Worm (Caenorhabditis elegans) whole organism, L4 larva: ENCODE measurements around the gene pals-16.

Source experiments
- F10B5.3 ChIP-seq: sonication (generic microtip); optimal IDR thresholded peaks from 2 replicates; lab custom pipeline; 2016; ENCODE audit warnings: mild to moderate bottlenecking, missing genetic modification characterization, missing compliant biosample characterization
- F26F4.8 ChIP-seq: fragments of 200-800 bp; sonication (Bioruptor generic); conservative IDR thresholded peaks from 2 replicates; pipeline ENCODE4 v1.3.6; 2022; ENCODE audit warnings: missing genetic modification characterization, missing compliant biosample characterization
- F37D6.2 ChIP-seq: sonication (generic microtip); optimal IDR thresholded peaks from 2 replicates; lab custom pipeline; 2016; ENCODE audit warnings: mild to moderate bottlenecking, missing genetic modification characterization, missing compliant biosample characterization
- T20F7.1 ChIP-seq: fragments of 200-800 bp; sonication (Bioruptor generic); optimal IDR thresholded peaks from 2 replicates; lab custom pipeline; 2018; ENCODE audit warnings: mild to moderate bottlenecking, missing genetic modification characterization, missing compliant biosample characterization
- T26A8.4 ChIP-seq: fragments of 200-800 bp; sonication (Bioruptor generic); IDR thresholded peaks from 2 replicates; pipeline ENCODE4 v1.3.6; 2022; ENCODE audit warnings: missing genetic modification characterization, missing compliant biosample characterization
- Y105C5A.15 ChIP-seq: fragments of 200-800 bp; sonication (Bioruptor generic); IDR thresholded peaks from 2 replicates; pipeline ENCODE4 v1.3.6; 2022; ENCODE audit warnings: missing genetic modification characterization, missing compliant biosample characterization
- aha-1 ChIP-seq: fragments of 150-350 bp; peaks from one replicate; lab custom pipeline; 2014; ENCODE audit warnings: missing biosample characterization, missing genetic modification characterization
- aly-2 ChIP-seq: sonication (generic microtip); optimal IDR thresholded peaks from 2 replicates; lab custom pipeline; 2018; ENCODE audit warnings: missing biosample characterization, missing genetic modification characterization
- arid-1 ChIP-seq: fragments of 200-800 bp; sonication (Bioruptor generic); conservative IDR thresholded peaks from 2 replicates; pipeline ENCODE4 v1.3.6; 2022; ENCODE audit warnings: missing genetic modification reagents, missing genetic modification characterization, missing compliant biosample characterization
- attf-4 ChIP-seq: sonication (generic microtip); optimal IDR thresholded peaks from 3 replicates; lab custom pipeline; 2017; ENCODE audit warnings: missing biosample characterization, missing genetic modification characterization
- ceh-28 ChIP-seq: fragments of 150-350 bp; optimal IDR thresholded peaks from 2 replicates; lab custom pipeline; 2014; ENCODE audit warnings: missing biosample characterization, missing genetic modification reagents, missing genetic modification characterization
- ceh-32 ChIP-seq: sonication (generic microtip); optimal IDR thresholded peaks from 2 replicates; lab custom pipeline; 2016; ENCODE audit warnings: mild to moderate bottlenecking, missing genetic modification characterization, missing compliant biosample characterization; ENCODE audit not compliant: poor library complexity
- cey-2 ChIP-seq: sonication (generic microtip); optimal IDR thresholded peaks from 3 replicates; lab custom pipeline; 2017; ENCODE audit warnings: missing genetic modification characterization, mild to moderate bottlenecking, missing compliant biosample characterization, antibody characterized with exemption, borderline replicate concordance; ENCODE audit not compliant: insufficient read depth
- daf-12 ChIP-seq: fragments of 150-350 bp; optimal IDR thresholded peaks from 2 replicates; lab custom pipeline; 2014; ENCODE audit warnings: missing biosample characterization, missing genetic modification reagents, missing genetic modification characterization
- daf-8 ChIP-seq: fragments of 200-800 bp; sonication (Bioruptor generic); IDR thresholded peaks from 2 replicates; pipeline ENCODE4 v1.3.6; 2022; ENCODE audit warnings: missing genetic modification characterization, missing compliant biosample characterization
- dmd-8 ChIP-seq: fragments of 200-800 bp; sonication (Bioruptor generic); IDR thresholded peaks from 2 replicates; pipeline ENCODE4 v1.3.6; 2022; ENCODE audit warnings: missing genetic modification characterization, missing compliant biosample characterization
- dmd-9 ChIP-seq: fragments of 200-800 bp; sonication (Bioruptor generic); IDR thresholded peaks from 2 replicates; pipeline ENCODE4 v1.3.6; 2022; ENCODE audit warnings: missing genetic modification reagents, missing genetic modification characterization, missing compliant biosample characterization
- fos-1 ChIP-seq: fragments of 150-350 bp; optimal IDR thresholded peaks from 2 replicates; lab custom pipeline; 2014; ENCODE audit warnings: missing biosample characterization, missing genetic modification characterization
- lin-29 ChIP-seq: fragments of 200-800 bp; sonication (Bioruptor generic); IDR thresholded peaks from 2 replicates; pipeline ENCODE4 v1.3.6; 2022; ENCODE audit warnings: missing genetic modification reagents, missing genetic modification characterization, missing compliant biosample characterization
- lin-38 ChIP-seq: fragments of 200-800 bp; sonication (Bioruptor generic); IDR thresholded peaks from 2 replicates; pipeline ENCODE4 v1.3.6; 2022; ENCODE audit warnings: missing genetic modification reagents, missing genetic modification characterization, missing compliant biosample characterization
- lin-39 ChIP-seq: fragments of 150-350 bp; optimal IDR thresholded peaks from 2 replicates; lab custom pipeline; 2014; ENCODE audit warnings: missing biosample characterization, missing genetic modification reagents, missing genetic modification characterization
- madf-5 ChIP-seq, 2 experiments: fragments of 200-800 bp; sonication (Bioruptor generic); IDR thresholded peaks; 2 replicates each; pipeline ENCODE4 v1.3.6; 2022; ENCODE audit warnings: missing compliant biosample characterization in 2 of 2, missing genetic modification characterization in 2 of 2
- mdl-1 ChIP-seq, 2 experiments: fragments of 150-350 bp in 1 of 2; sonication (generic microtip) in 1 of 2; optimal IDR thresholded peaks; 2 replicates each; lab custom pipeline; 2014 to 2017; ENCODE audit warnings: missing biosample characterization in 2 of 2, missing genetic modification characterization in 2 of 2
- mep-1 ChIP-seq: fragments of 150-350 bp; sonication (generic microtip); optimal IDR thresholded peaks from 3 replicates; lab custom pipeline; 2014; ENCODE audit warnings: missing biosample characterization, missing genetic modification characterization
- mxl-2 ChIP-seq: fragments of 200-800 bp; sonication (Bioruptor generic); conservative IDR thresholded peaks from 2 replicates; pipeline ENCODE4 v1.3.6; 2022; ENCODE audit warnings: missing genetic modification reagents, missing genetic modification characterization, missing compliant biosample characterization
- nhr-11 ChIP-seq: fragments of 150-350 bp; optimal IDR thresholded peaks from 2 replicates; lab custom pipeline; 2014; ENCODE audit warnings: missing biosample characterization, missing genetic modification characterization
- nhr-111 ChIP-seq: fragments of 200-800 bp; sonication (Bioruptor generic); optimal IDR thresholded peaks from 2 replicates; lab custom pipeline; 2018; ENCODE audit warnings: mild to moderate bottlenecking, missing genetic modification characterization, missing compliant biosample characterization
- nhr-28 ChIP-seq: fragments of 150-350 bp; optimal IDR thresholded peaks from 2 replicates; lab custom pipeline; 2014; ENCODE audit warnings: missing biosample characterization, missing genetic modification characterization
- nhr-41 ChIP-seq: fragments of 200-800 bp; sonication (Bioruptor generic); IDR thresholded peaks from 2 replicates; pipeline ENCODE4 v1.3.6; 2022; ENCODE audit warnings: missing genetic modification reagents, missing genetic modification characterization, missing compliant biosample characterization
- nhr-6 ChIP-seq: fragments of 150-350 bp; optimal IDR thresholded peaks from 2 replicates; lab custom pipeline; 2014; ENCODE audit warnings: missing biosample characterization, missing genetic modification characterization
- nhr-76 ChIP-seq: fragments of 150-350 bp; optimal IDR thresholded peaks from 2 replicates; lab custom pipeline; 2014; ENCODE audit warnings: missing biosample characterization, missing genetic modification characterization
- pha-4 ChIP-seq, 2 experiments: fragments of 150-350 bp in 1 of 2; fragments of 200-800 bp in 1 of 2; sonication (Bioruptor generic) in 1 of 2; IDR thresholded peaks in 1 of 2; optimal IDR thresholded peaks in 1 of 2; 2 replicates each; pipeline versions ENCODE4 v1.3.6 to Lab custom; 2014 to 2022; ENCODE audit warnings: missing genetic modification characterization in 2 of 2, missing genetic modification reagents in 2 of 2, missing biosample characterization in 1 of 2, missing compliant biosample characterization in 1 of 2
- pqm-1 ChIP-seq: sonication (generic microtip); optimal IDR thresholded peaks from 2 replicates; lab custom pipeline; 2017; ENCODE audit warnings: missing biosample characterization, missing genetic modification characterization
- rbr-2 ChIP-seq: sonication (generic microtip); optimal IDR thresholded peaks from 2 replicates; lab custom pipeline; 2016; ENCODE audit warnings: missing genotype, missing genetic modification characterization, missing compliant biosample characterization
- saeg-2 ChIP-seq: fragments of 200-800 bp; sonication (Bioruptor generic); IDR thresholded peaks from 2 replicates; pipeline ENCODE4 v1.3.6; 2022; ENCODE audit warnings: missing genetic modification reagents, missing genetic modification characterization, missing compliant biosample characterization
- sdz-12 ChIP-seq: fragments of 200-800 bp; sonication (Bioruptor generic); optimal IDR thresholded peaks from 2 replicates; lab custom pipeline; 2018; ENCODE audit warnings: mild to moderate bottlenecking, missing genetic modification characterization, missing compliant biosample characterization
- set-16 ChIP-seq: fragments of 200-800 bp; sonication (Bioruptor generic); IDR thresholded peaks from 2 replicates; pipeline ENCODE4 v1.3.6; 2022; ENCODE audit warnings: missing genetic modification reagents, missing genetic modification characterization, missing compliant biosample characterization
- snpc-1.2 ChIP-seq: fragments of 200-800 bp; sonication (Bioruptor generic); IDR thresholded peaks from 2 replicates; pipeline ENCODE4 v1.3.6; 2022; ENCODE audit warnings: missing genetic modification reagents, missing genetic modification characterization, missing compliant biosample characterization
- spr-1 ChIP-seq: sonication (generic microtip); optimal IDR thresholded peaks from 2 replicates; lab custom pipeline; 2016; ENCODE audit warnings: mild to moderate bottlenecking, missing genetic modification characterization, missing compliant biosample characterization
- tag-97 ChIP-seq: fragments of 200-800 bp; sonication (Bioruptor generic); IDR thresholded peaks from 2 replicates; pipeline ENCODE4 v1.3.6; 2022; ENCODE audit warnings: missing genetic modification characterization, missing compliant biosample characterization
- tra-1 ChIP-seq: fragments of 200-800 bp; sonication (Bioruptor generic); IDR thresholded peaks from 2 replicates; pipeline ENCODE4 v1.3.6; 2022; ENCODE audit warnings: missing genetic modification reagents, missing genetic modification characterization, missing compliant biosample characterization
- unc-39 ChIP-seq: sonication (generic microtip); optimal IDR thresholded peaks from 2 replicates; lab custom pipeline; 2017; ENCODE audit warnings: missing biosample characterization, missing genetic modification characterization
- zfp-2 ChIP-seq: sonication (generic microtip); optimal IDR thresholded peaks from 2 replicates; lab custom pipeline; 2016; ENCODE audit warnings: mild to moderate bottlenecking, missing genetic modification characterization, missing compliant biosample characterization
- zfp-3 ChIP-seq: fragments of 200-800 bp; sonication (Bioruptor generic); conservative IDR thresholded peaks from 2 replicates; pipeline ENCODE4 v1.3.6; 2022; ENCODE audit warnings: missing genetic modification reagents, missing genetic modification characterization, missing compliant biosample characterization
- zip-11 ChIP-seq: fragments of 200-800 bp; sonication (Bioruptor generic); IDR thresholded peaks from 2 replicates; pipeline ENCODE4 v1.3.6; 2022; ENCODE audit warnings: missing genetic modification characterization, missing compliant biosample characterization

The pals-16 gene

ce11 chrIII:1419700-1420356 is 20.1 kb downstream of the pals-16 start (continued):
- TF ChIP-seq ceh-32 (tag; lab: Kevin White, UChicago) (no peak), lin-38 (peak; percentile 88), snpc-1.2 (GFP tag; lab: Robert Waterston, UW) (peak; percentile 71), nhr-11 (no peak), sdz-12 (GFP tag; lab: Kevin White, UChicago) (peak; percentile 94), unc-39 (no peak), daf-8 (no peak), mdl-1 (tag; optimal IDR thresholded peaks at IDR 0.05; lab: Kevin White, UChicago) (peak in 1 of 2 experiments; percentile 29), attf-4 (peak; percentile 40), daf-12 (tag; lab: Kevin White, UChicago) (no peak), T26A8.4 (GFP tag; lab: Robert Waterston, UW) (peak; percentile 84), tag-97 (no peak), rbr-2 (peak; percentile 48), nhr-111 (peak; percentile 95), mep-1 (tag; lab: Kevin White, UChicago) (peak; percentile 94), pqm-1 (tag; lab: Kevin White, UChicago) (no peak), F26F4.8 (GFP tag; lab: Robert Waterston, UW) (no peak), pha-4 (GFP tag; IDR thresholded peaks at IDR 0.05; lab: Robert Waterston, UW) (peak; percentile 92), pha-4 (tag; optimal IDR thresholded peaks at IDR 0.05; lab: Kevin White, UChicago) (no peak), nhr-28 (peak; percentile 34), mxl-2 (GFP tag; lab: Robert Waterston, UW) (peak; percentile 58; the same call in 1 of the 2 replicates)
- TF ChIP-seq, all 104 proteins: peak for 68

ce11 chrIII:1420357-1420814 is 20.6 kb downstream of the pals-16 start:
- TF ChIP-seq set-16 (GFP tag; lab: Robert Waterston, UW) (peak; percentile 31; the same call in 1 of the 2 replicates), aha-1 (tag; lab: Kevin White, UChicago) (peak; percentile 20), ceh-28 (peak; percentile 69)

DNA sequence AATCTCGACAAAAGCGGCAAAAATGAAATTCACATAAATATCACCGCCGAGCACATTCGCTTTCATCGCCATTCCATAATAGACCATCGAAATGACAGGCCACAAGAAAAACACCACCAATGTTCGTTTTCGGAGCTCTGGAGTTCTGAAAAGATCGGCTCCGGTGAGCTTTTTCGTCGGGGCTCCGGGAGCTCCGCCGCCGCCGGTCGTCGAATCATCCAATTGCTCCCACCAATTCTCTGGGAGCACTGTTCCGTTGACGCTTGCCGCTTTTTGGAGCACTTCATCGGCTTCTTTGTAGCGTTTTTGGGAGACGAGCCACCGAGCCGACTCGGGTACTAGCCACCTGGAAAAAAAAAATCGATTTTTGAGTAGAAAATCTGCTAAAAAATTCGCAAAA is 21.7 kb downstream of the pals-16 start:
- TF ChIP-seq nhr-41 (GFP tag; lab: Robert Waterston, UW) = no peak
- TF ChIP-seq rbr-2 = no peak
- peak; percentile 76 for TF ChIP-seq set-16 (GFP tag; lab: Robert Waterston, UW)
- no peak for TF ChIP-seq zip-11 (GFP tag; lab: Robert Waterston, UW)
- no peak for TF ChIP-seq lin-38
- TF ChIP-seq arid-1 = no peak
- TF ChIP-seq fos-1 (tag; lab: Kevin White, UChicago) = no peak

ce11 chrIII:1424305-1424704 is 24.5 kb downstream of the pals-16 start:
- TF ChIP-seq ceh-28 (no peak), F10B5.3 (tag; lab: Kevin White, UChicago) (no peak), tra-1 (peak; percentile 83), aha-1 (tag; lab: Kevin White, UChicago) (peak; percentile 98), aly-2 (tag; lab: Kevin White, UChicago) (no peak), saeg-2 (GFP tag; lab: Robert Waterston, UW) (peak; percentile 82), cey-2 (tag; lab: Kevin White, UChicago) (no peak), nhr-76 (tag; lab: Kevin White, UChicago) (no peak), madf-5 (GFP tag; IDR thresholded peaks at IDR 0.05; lab: Robert Waterston, UW) (peak; percentile 87 to 96), zip-11 (GFP tag; lab: Robert Waterston, UW) (no peak), F37D6.2 (peak; percentile 45), lin-39 (no peak), zfp-3 (0 out of 2 replicates have a peak, but pooled peaks have one; percentile 60), T20F7.1 (GFP tag; lab: Kevin White, UChicago) (peak; percentile 19), Y105C5A.15 (GFP tag; lab: Robert Waterston, UW) (peak; percentile 84; the same call in 1 of the 2 replicates), dmd-9 (GFP tag; lab: Robert Waterston, UW) (peak; percentile 81), zfp-2 (tag; lab: Kevin White, UChicago) (peak; percentile 67), nhr-6 (no peak), lin-29 (no peak), pha-4 (GFP tag; IDR thresholded peaks at IDR 0.05; lab: Robert Waterston, UW) (peak; percentile 89), pha-4 (tag; optimal IDR thresholded peaks at IDR 0.05; lab: Kevin White, UChicago) (no peak), spr-1 (tag; lab: Kevin White, UChicago) (peak; percentile 75), dmd-8 (GFP tag; lab: Robert Waterston, UW) (peak; percentile 77; the same call in 1 of the 2 replicates), mxl-2 (GFP tag; lab: Robert Waterston, UW) (0 out of 2 replicates have a peak, but pooled peaks have one; percentile 33), nhr-28 (no peak)
